Fruit fly (Drosophila melanogaster) ovary, adult (tissue): ENCODE results near the gene Jon99Ci.
A peak's percentile ranks its signal among the peaks of the same experiment; 100 is the strongest.

ENCODE experiments used
- CG17801 ChIP-seq: fragments of 200-800 bp; optimal IDR thresholded peaks from 2 replicates; lab custom pipeline; 2019; ENCODE audit warnings: missing biosample characterization, mild to moderate bottlenecking, missing genetic modification characterization, moderate library complexity; ENCODE audit not compliant: partially characterized antibody

The Jon99Ci gene

DNA sequence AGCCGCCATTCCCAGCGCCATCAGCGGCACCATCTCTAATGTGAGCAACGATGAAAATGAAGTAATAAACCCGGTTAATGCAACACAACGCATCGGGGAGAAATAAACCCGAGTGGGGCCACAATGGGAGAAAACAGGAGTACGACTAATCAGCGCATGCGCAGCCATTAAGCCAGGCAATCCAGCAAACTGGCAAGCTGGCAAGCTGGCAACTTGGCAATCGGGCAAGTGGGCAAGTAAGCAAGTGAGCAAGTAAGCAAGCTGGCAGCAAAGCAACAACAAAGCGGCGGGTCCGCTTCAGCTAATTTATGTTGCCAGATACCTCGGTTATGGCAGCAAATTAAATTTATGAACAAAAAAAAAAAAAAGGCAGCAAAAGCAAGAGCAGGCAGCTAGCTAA lies 26.4 kb downstream of the Jon99Ci start:
- no peak for TF ChIP-seq CG17801 (GFP tag; lab: Kevin White, UChicago)

DNA sequence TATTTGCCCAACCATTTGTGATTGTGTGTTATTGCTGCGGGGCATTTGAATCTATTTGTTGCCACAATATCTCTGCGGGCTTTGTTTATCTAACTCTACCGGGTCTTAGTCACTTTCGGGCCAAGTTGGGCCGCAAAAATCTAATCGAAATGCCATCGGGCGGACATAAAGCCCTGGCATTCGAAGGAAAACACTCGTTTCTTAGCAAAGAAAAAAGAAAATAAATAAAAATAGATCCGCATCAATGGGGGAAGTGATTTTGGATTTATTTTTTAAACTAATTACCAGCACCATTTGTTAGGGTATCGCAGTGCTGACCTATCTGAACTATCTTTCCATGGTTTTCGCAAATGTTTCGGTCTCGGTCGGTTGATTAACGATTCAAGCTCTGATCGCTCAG lies 27.4 kb downstream of the Jon99Ci start:
- TF ChIP-seq CG17801 (GFP tag; lab: Kevin White, UChicago), result no peak

DNA sequence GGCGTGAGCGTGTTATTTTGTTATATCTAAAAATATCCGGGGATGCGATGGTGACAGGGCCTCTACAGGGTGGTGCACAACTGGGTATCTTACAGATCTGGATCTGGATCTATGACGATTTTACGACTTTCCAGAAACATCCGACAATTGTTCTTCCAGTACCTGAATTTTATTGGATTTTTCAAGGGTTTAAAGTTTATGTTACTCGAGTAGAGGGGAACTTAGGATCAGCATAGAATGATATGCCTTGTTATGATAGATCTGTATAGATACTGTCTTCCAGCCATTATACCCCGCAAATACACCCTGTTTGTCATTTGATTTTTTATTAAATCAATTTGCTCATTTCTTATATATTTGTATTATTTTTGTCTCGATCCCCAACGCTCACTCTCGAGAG lies 31.6 kb downstream of the Jon99Ci start:
- TF ChIP-seq CG17801 (GFP tag; lab: Kevin White, UChicago), result no peak

DNA sequence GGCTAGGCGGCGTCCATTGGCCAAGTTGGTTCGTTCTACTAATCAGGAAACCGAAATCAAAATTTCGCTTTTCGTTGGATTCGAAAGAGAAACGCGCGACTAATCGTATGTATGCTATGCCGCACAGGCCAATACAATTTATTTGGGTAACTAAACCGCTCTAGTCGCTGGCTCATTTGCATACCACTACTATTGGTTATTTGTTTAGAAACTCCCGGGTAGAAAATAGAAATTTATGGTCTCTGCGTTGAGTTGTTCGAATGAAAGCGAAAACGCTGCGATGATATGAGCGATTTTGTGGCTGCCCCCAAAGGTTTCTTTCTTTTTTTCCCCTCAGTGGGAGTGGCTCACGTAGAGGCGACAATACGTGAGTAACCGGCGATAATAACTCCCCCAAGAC lies 33.0 kb downstream of the Jon99Ci start:
- no peak for TF ChIP-seq CG17801 (GFP tag; lab: Kevin White, UChicago)

DNA sequence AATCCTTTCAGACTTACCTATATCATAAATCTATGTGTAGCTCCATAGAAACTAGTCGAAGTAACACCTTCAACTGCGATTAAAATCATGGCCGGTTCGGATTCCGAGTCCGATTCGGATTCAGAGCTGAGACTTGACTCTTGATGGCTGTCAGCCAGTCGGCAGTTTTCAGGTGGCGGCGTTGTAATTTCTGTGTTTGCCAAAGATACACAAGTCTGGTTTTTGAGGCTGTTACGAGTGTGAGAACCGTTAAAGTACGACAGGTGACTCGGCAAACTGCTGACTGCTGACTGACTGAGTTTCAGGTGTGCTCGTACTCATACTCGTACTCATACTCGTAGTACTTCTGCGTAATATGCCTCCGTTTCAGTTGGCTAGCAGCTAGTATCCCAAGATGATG lies 34.8 kb downstream of the Jon99Ci start:
- no peak for TF ChIP-seq CG17801 (GFP tag; lab: Kevin White, UChicago)

DNA sequence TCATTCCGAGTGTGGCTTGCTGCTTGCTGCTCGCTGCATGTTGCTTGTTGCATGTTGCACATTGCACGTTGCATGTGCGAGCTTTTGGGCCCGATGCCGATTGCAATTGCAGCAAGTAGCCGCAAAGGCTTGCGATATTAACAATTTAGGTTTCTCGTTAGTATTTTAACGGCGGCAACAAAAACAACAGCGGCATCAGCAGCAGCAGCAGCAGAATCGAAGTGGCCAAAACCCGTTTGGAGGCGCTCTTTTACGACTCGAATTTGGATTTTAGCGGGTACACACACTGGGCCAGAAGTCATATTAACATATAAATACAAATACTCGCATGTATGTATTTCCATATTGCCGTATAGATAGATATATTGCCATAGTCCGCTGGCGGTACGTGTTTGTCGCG lies 45.7 kb downstream of the Jon99Ci start:
- TF ChIP-seq CG17801 (GFP tag; lab: Kevin White, UChicago), result no peak

DNA sequence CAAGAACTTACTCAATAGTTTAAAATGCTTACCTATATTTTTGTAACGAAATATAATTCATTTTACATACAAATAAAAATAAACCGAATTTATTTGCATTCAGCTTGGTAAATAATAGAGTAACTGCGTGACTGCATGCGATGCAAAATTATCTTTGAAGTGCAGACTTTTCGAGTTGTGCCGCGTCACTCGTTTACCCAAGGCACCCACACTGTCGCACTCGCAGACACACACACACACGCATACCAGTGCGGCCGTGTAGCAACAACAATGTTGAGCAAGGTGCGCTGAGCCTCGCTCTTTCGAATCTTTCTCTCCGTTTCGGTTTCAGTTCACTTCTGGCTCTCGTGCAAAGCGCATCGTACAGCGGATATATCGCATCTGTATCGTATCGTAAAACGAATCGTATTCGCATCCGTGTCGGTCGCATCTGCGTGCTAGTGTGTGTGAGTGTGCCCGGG lies 49.2 kb downstream of the Jon99Ci start, which contains the start of gene CG31038:
TSS of gene CG31038 (plus strand) at position 327 of the 461 bp plus-strand sequence.
- peak; percentile 27 for TF ChIP-seq CG17801 (GFP tag; lab: Kevin White, UChicago)

DNA sequence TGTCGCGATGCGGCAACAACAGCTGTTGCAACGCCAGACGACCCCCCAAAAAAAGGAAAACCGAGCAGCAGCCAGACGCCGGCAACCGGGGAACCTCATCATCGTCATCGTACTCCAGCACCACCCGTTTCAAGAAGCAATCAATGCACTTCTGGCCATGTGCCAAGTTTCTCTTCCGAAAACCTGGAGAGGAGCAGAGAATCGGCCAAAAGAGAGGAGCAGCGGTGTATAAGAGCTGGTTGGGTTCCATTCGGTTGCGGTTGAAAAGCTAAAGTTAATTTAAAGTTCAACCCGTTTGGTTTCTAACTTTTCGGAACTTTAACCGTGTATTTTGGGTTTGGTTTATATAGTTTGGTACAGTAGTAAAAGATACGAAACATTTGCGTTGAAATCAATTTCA lies 49.8 kb downstream of the Jon99Ci start:
- TF ChIP-seq CG17801 (GFP tag; lab: Kevin White, UChicago), result no peak

DNA sequence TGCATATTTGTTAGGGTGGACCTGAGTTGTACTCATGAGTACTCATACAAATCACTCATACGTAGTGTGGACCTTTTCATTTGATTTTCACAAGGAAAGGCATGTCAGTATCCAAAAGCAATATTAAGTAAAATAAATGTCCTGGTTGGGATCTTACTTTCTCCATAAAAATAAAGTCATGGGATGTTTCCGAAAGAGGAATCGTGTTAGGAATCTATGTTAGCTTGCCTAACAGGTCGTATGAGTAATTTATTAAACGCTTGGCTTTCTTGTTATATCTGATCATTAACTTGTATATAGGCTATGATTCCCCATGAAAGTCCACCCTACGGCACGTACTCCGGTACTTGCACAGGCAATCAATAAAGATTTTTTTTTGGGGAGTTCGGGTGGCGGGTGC lies 50.2 kb downstream of the Jon99Ci start:
- peak; percentile 50 for TF ChIP-seq CG17801 (GFP tag; lab: Kevin White, UChicago)
